Fruit fly (Drosophila melanogaster) whole organism, embryonic: ENCODE results near the gene CG46460.

Source experiments
- Atf6 ChIP-seq: fragments of 200-800 bp; sonication (Bioruptor generic); IDR thresholded peaks from 2 replicates; pipeline ENCODE4 v1.3.6; 2022; ENCODE audit warnings: missing biosample characterization, missing genetic modification characterization
- BEAF-32 ChIP-seq: fragments of 200-800 bp; sonication (Bioruptor generic); optimal IDR thresholded peaks from 3 replicates; lab custom pipeline; 2017; ENCODE audit warnings: missing biosample characterization, missing genetic modification characterization, mild to moderate bottlenecking, moderate library complexity, missing genetic modification reagents
- Bgb ChIP-seq: fragments of 200-800 bp; sonication (Bioruptor generic); IDR thresholded peaks from 2 replicates; pipeline ENCODE4 v1.3.6; 2022; ENCODE audit warnings: missing biosample characterization, missing genetic modification characterization; ENCODE audit not compliant: partially characterized antibody
- CG1024 ChIP-seq: fragments of 200-800 bp; sonication (Bioruptor generic); IDR thresholded peaks from 2 replicates; pipeline ENCODE4 v1.3.6; 2022; ENCODE audit warnings: missing biosample characterization, missing genetic modification characterization
- CG10321 ChIP-seq: fragments of 200-800 bp; sonication (Bioruptor generic); IDR thresholded peaks from 2 replicates; pipeline ENCODE4 v1.3.6; 2022; ENCODE audit warnings: missing biosample characterization, missing genetic modification characterization
- CG10431 ChIP-seq: fragments of 200-800 bp; sonication (Bioruptor generic); optimal IDR thresholded peaks from 3 replicates; lab custom pipeline; 2018; ENCODE audit warnings: missing biosample characterization, mild to moderate bottlenecking, missing genetic modification characterization
- CG10654 ChIP-seq: fragments of 200-800 bp; sonication (Bioruptor generic); optimal IDR thresholded peaks from 2 replicates; lab custom pipeline; 2016; ENCODE audit warnings: missing biosample characterization, missing genetic modification characterization
- CG11093 ChIP-seq: fragments of 200-800 bp; sonication (Bioruptor generic); IDR thresholded peaks from 3 replicates; pipeline ENCODE4 v1.3.6; 2022; ENCODE audit warnings: missing biosample characterization, missing genetic modification characterization
- CG13894 ChIP-seq: fragments of 200-800 bp; sonication (Bioruptor generic); optimal IDR thresholded peaks from 3 replicates; lab custom pipeline; 2018; ENCODE audit warnings: missing biosample characterization, mild to moderate bottlenecking, missing genetic modification characterization, moderate library complexity
- CG15073 ChIP-seq: fragments of 200-800 bp; sonication (Bioruptor generic); optimal IDR thresholded peaks from 2 replicates; lab custom pipeline; 2016; ENCODE audit warnings: missing biosample characterization, missing genetic modification characterization
- CG16813 ChIP-seq: fragments of 200-800 bp; sonication (Bioruptor generic); IDR thresholded peaks from 3 replicates; pipeline ENCODE4 v1.3.6; 2022; ENCODE audit warnings: missing biosample characterization, missing genetic modification characterization; ENCODE audit not compliant: partially characterized antibody
- CG16863 ChIP-seq: fragments of 200-800 bp; sonication (Bioruptor generic); optimal IDR thresholded peaks from 3 replicates; lab custom pipeline; 2016; ENCODE audit warnings: missing biosample characterization, missing genetic modification characterization
- CG17186 ChIP-seq: fragments of 200-800 bp; sonication (Bioruptor generic); optimal IDR thresholded peaks from 3 replicates; lab custom pipeline; 2017; ENCODE audit warnings: missing biosample characterization, missing genetic modification reagents, missing genetic modification characterization
- CG17612 ChIP-seq: fragments of 200-800 bp; sonication (Bioruptor generic); IDR thresholded peaks from 2 replicates; pipeline ENCODE4 v1.3.6; 2022; ENCODE audit warnings: missing biosample characterization, missing genetic modification characterization
- CG17829 ChIP-seq: fragments of 200-800 bp; optimal IDR thresholded peaks from 2 replicates; lab custom pipeline; 2019; ENCODE audit warnings: missing biosample characterization, mild to moderate bottlenecking, missing genetic modification characterization, moderate library complexity
- CG18262 ChIP-seq: fragments of 200-800 bp; optimal IDR thresholded peaks from 3 replicates; lab custom pipeline; 2019; ENCODE audit warnings: missing biosample characterization, mild to moderate bottlenecking, missing genetic modification characterization, moderate library complexity
- CG2116 ChIP-seq: fragments of 200-800 bp; sonication (Bioruptor generic); optimal IDR thresholded peaks from 3 replicates; lab custom pipeline; 2018; ENCODE audit warnings: missing biosample characterization, mild to moderate bottlenecking, missing genetic modification characterization
- CG2712 ChIP-seq: fragments of 200-800 bp; optimal IDR thresholded peaks from 3 replicates; lab custom pipeline; 2019; ENCODE audit warnings: missing biosample characterization, mild to moderate bottlenecking, missing genetic modification characterization, moderate library complexity
- CG2875 ChIP-seq: fragments of 200-800 bp; sonication (Bioruptor generic); optimal IDR thresholded peaks from 2 replicates; lab custom pipeline; 2017; ENCODE audit warnings: missing biosample characterization, mild to moderate bottlenecking, missing genetic modification characterization, missing genetic modification reagents
- CG30020 ChIP-seq: fragments of 200-800 bp; optimal IDR thresholded peaks from 2 replicates; lab custom pipeline; 2019; ENCODE audit warnings: missing biosample characterization, mild to moderate bottlenecking, missing genetic modification characterization, moderate library complexity
- CG34422 ChIP-seq: fragments of 200-800 bp; sonication (Bioruptor generic); IDR thresholded peaks from 3 replicates; pipeline ENCODE4 v1.3.6; 2022; ENCODE audit warnings: missing biosample characterization, missing genetic modification characterization
- CG3995 ChIP-seq: fragments of 200-800 bp; sonication (Bioruptor generic); optimal IDR thresholded peaks from 3 replicates; lab custom pipeline; 2016; ENCODE audit warnings: missing biosample characterization, missing genetic modification characterization
- CG6254 ChIP-seq: fragments of 200-800 bp; sonication (Bioruptor generic); optimal IDR thresholded peaks from 3 replicates; lab custom pipeline; 2017; ENCODE audit warnings: mild to moderate bottlenecking, missing biosample characterization, missing genetic modification reagents, missing genetic modification characterization
- Chrac-16 ChIP-seq: fragments of 200-800 bp; sonication (Bioruptor generic); optimal IDR thresholded peaks from 3 replicates; lab custom pipeline; 2016; ENCODE audit warnings: missing biosample characterization, missing genetic modification characterization
- Dad ChIP-seq: fragments of 200-800 bp; sonication (Bioruptor generic); optimal IDR thresholded peaks from 3 replicates; lab custom pipeline; 2016; ENCODE audit warnings: missing biosample characterization, missing genetic modification characterization
- Dll ChIP-seq: fragments of 200-800 bp; sonication (Bioruptor generic); IDR thresholded peaks from 4 replicates; pipeline ENCODE4 v1.3.6; 2022; ENCODE audit warnings: missing biosample characterization, missing genetic modification characterization; ENCODE audit not compliant: partially characterized antibody
- E2f2 ChIP-seq: fragments of 200-800 bp; sonication (Bioruptor generic); IDR thresholded peaks from 2 replicates; pipeline ENCODE4 v1.3.6; 2022; ENCODE audit warnings: missing biosample characterization, missing genetic modification characterization
- Ets65A ChIP-seq: fragments of 200-800 bp; sonication (Bioruptor generic); peaks from one replicate; lab custom pipeline; 2016; ENCODE audit warnings: missing biosample characterization, missing genetic modification characterization
- Fer2 ChIP-seq: fragments of 200-800 bp; sonication (Bioruptor generic); optimal IDR thresholded peaks from 2 replicates; lab custom pipeline; 2018; ENCODE audit warnings: missing biosample characterization, mild to moderate bottlenecking, missing genetic modification characterization, moderate library complexity
- Kr ChIP-seq: fragments of 200-800 bp; sonication (Bioruptor generic); optimal IDR thresholded peaks from 2 replicates; lab custom pipeline; 2017; ENCODE audit warnings: missing biosample characterization, mild to moderate bottlenecking, missing genetic modification characterization
- Lim3 ChIP-seq: fragments of 200-800 bp; sonication (Bioruptor generic); IDR thresholded peaks from 2 replicates; pipeline ENCODE4 v1.3.6; 2022; ENCODE audit warnings: missing biosample characterization, missing genetic modification characterization
- Opbp ChIP-seq: fragments of 200-800 bp; sonication (Bioruptor generic); IDR thresholded peaks from 3 replicates; pipeline ENCODE4 v1.3.6; 2022; ENCODE audit warnings: missing biosample characterization, missing genetic modification characterization; ENCODE audit not compliant: partially characterized antibody
- Pdp1 ChIP-seq, 2 experiments: fragments of 200-800 bp; sonication (Bioruptor generic); optimal IDR thresholded peaks; 3 replicates each; lab custom pipeline; 2016; ENCODE audit warnings: missing biosample characterization in 2 of 2, missing genetic modification characterization in 2 of 2, mild to moderate bottlenecking in 1 of 2, moderate library complexity in 1 of 2
- Sry-δ ChIP-seq: fragments of 200-800 bp; sonication (Bioruptor generic); optimal IDR thresholded peaks from 2 replicates; lab custom pipeline; 2016; ENCODE audit warnings: missing biosample characterization, missing genetic modification characterization
- Stat92E ChIP-seq, 3 experiments: fragments of >200 bp in 2 of 3; fragments of 200-800 bp in 1 of 3; sonication (Bioruptor generic) in 1 of 3; optimal IDR thresholded peaks; 2 replicates each; lab custom pipeline; 2017 to 2019; ENCODE audit warnings: missing biosample characterization in 3 of 3, missing genetic modification characterization in 3 of 3, mild to moderate bottlenecking in 1 of 3, moderate library complexity in 1 of 3
- ap ChIP-seq: fragments of 200-800 bp; sonication (Bioruptor generic); IDR thresholded peaks from 2 replicates; pipeline ENCODE4 v1.3.6; 2022; ENCODE audit warnings: missing biosample characterization, missing genetic modification characterization
- bab2 ChIP-seq: fragments of 200-800 bp; sonication (Bioruptor generic); optimal IDR thresholded peaks from 2 replicates; lab custom pipeline; 2016; ENCODE audit warnings: missing biosample characterization, missing genetic modification characterization
- br ChIP-seq: fragments of >200 bp; optimal IDR thresholded peaks from 2 replicates; lab custom pipeline; 2017
- gcm2 ChIP-seq: fragments of 200-800 bp; sonication (Bioruptor generic); optimal IDR thresholded peaks from 2 replicates; lab custom pipeline; 2016; ENCODE audit warnings: missing biosample characterization, missing genetic modification characterization
- jigr1 ChIP-seq: fragments of 200-800 bp; sonication (Bioruptor generic); IDR thresholded peaks from 3 replicates; pipeline ENCODE4 v1.3.6; 2022; ENCODE audit warnings: missing biosample characterization, missing genetic modification characterization
- knrl ChIP-seq: fragments of 200-800 bp; sonication (Bioruptor generic); IDR thresholded peaks from 3 replicates; pipeline ENCODE4 v1.3.6; 2022; ENCODE audit warnings: missing biosample characterization, missing genetic modification characterization; ENCODE audit not compliant: partially characterized antibody
- lov ChIP-seq, 2 experiments: fragments of 200-800 bp in 1 of 2; fragments of >200 bp in 1 of 2; sonication (Bioruptor generic) in 1 of 2; IDR thresholded peaks in 1 of 2; optimal IDR thresholded peaks in 1 of 2; 2 replicates in 1 of 2; 3 replicates in 1 of 2; pipeline versions ENCODE4 v1.3.6 to Lab custom; 2017 to 2022; ENCODE audit warnings: missing biosample characterization in 1 of 2, missing genetic modification characterization in 1 of 2
- otp ChIP-seq: fragments of 200-800 bp; sonication (Bioruptor generic); IDR thresholded peaks from 3 replicates; pipeline ENCODE4, ENCODE4 v1.3.6; 2022; ENCODE audit warnings: missing biosample characterization, missing genetic modification characterization
- pho ChIP-seq: fragments of 200-800 bp; sonication (Bioruptor generic); optimal IDR thresholded peaks from 2 replicates; lab custom pipeline; 2016; ENCODE audit warnings: missing biosample characterization, missing genetic modification characterization
- psq ChIP-seq: fragments of 200-800 bp; sonication (Bioruptor generic); optimal IDR thresholded peaks from 2 replicates; lab custom pipeline; 2017; ENCODE audit warnings: missing biosample characterization, missing genetic modification characterization
- ranshi ChIP-seq: fragments of 200-800 bp; sonication (Bioruptor generic); IDR thresholded peaks from 2 replicates; pipeline ENCODE4 v1.3.6; 2022; ENCODE audit warnings: missing biosample characterization, missing genetic modification characterization
- sim ChIP-seq: fragments of 200-800 bp; sonication (Bioruptor generic); IDR thresholded peaks from 2 replicates; pipeline ENCODE4 v1.3.6; 2022; ENCODE audit warnings: missing biosample characterization, missing genetic modification characterization
- sob ChIP-seq: fragments of 200-800 bp; sonication (Bioruptor generic); IDR thresholded peaks from 2 replicates; pipeline ENCODE4 v1.3.6; 2022; ENCODE audit warnings: missing biosample characterization, missing genetic modification characterization
- tup ChIP-seq: fragments of 200-800 bp; sonication (Bioruptor generic); optimal IDR thresholded peaks from 2 replicates; lab custom pipeline; 2016; ENCODE audit warnings: missing biosample characterization, mild to moderate bottlenecking, missing genetic modification characterization, moderate library complexity
- wdn ChIP-seq: fragments of 200-800 bp; sonication (Bioruptor generic); IDR thresholded peaks from 2 replicates; pipeline ENCODE4 v1.3.6; 2022; ENCODE audit warnings: missing biosample characterization, missing genetic modification characterization

The CG46460 gene

dm6 chr3L:4254301-4254834 lies 27.3 kb upstream of the CG46460 start, which contains the start of the genes ago and CG1265 (continued):
- peak; percentile 66 for TF ChIP-seq E2f2 (GFP tag; lab: Robert Waterston, UW)
- TF ChIP-seq CG34422 (GFP tag; lab: Robert Waterston, UW) = peak; percentile 24; the same call in 2 of the 3 replicates
- TF ChIP-seq knrl (GFP tag; lab: Robert Waterston, UW) = 0 out of 3 replicates have a peak, but pooled peaks have one; percentile 30
- no peak for TF ChIP-seq CG17612 (GFP tag; lab: Robert Waterston, UW)
- no peak for TF ChIP-seq Stat92E (GFP tag; optimal IDR thresholded peaks at IDR 0.05; lab: Kevin White, UChicago)
- TF ChIP-seq br (lab: Kevin White, UChicago) = no peak
- peak; percentile 15; the same call in 1 of the 2 replicates for TF ChIP-seq sob (GFP tag; lab: Robert Waterston, UW)
- peak; percentile 32; the same call in 1 of the 2 replicates for TF ChIP-seq CG1024
- TF ChIP-seq CG13894 = no peak
- TF ChIP-seq CG15073 = no peak
- peak; percentile 6 for TF ChIP-seq CG2116
- no peak; the same call in 1 of the 2 replicates for TF ChIP-seq ap (GFP tag; lab: Robert Waterston, UW)
- TF ChIP-seq sim (GFP tag; lab: Robert Waterston, UW) = no peak
- no peak for TF ChIP-seq psq (GFP tag; lab: Kevin White, UChicago)
- peak; percentile 50 for TF ChIP-seq ranshi (GFP tag; lab: Robert Waterston, UW)
- TF ChIP-seq CG18262 = peak; percentile 65
- TF ChIP-seq Kr = no peak
- TF ChIP-seq Pdp1 (GFP tag; optimal IDR thresholded peaks at IDR 0.05; lab: Kevin White, UChicago) = no peak
- no peak for TF ChIP-seq lov (optimal IDR thresholded peaks at IDR 0.05; lab: Kevin White, UChicago)
- no peak for TF ChIP-seq lov (GFP tag; IDR thresholded peaks at IDR 0.05; lab: Robert Waterston, UW)
- peak; percentile 68 for TF ChIP-seq Sry-δ (GFP tag; lab: Kevin White, UChicago)
- TF ChIP-seq gcm2 = no peak
- peak; percentile 59; the same call in 2 of the 3 replicates for TF ChIP-seq CG16813 (GFP tag; lab: Robert Waterston, UW)
- TF ChIP-seq Opbp (GFP tag; lab: Robert Waterston, UW) = peak; percentile 43; the same call in 1 of the 3 replicates
- peak; percentile 47 for TF ChIP-seq CG30020
- TF ChIP-seq CG16863 (GFP tag; lab: Kevin White, UChicago) = no peak
- peak; percentile 67 for TF ChIP-seq BEAF-32 (GFP tag; lab: Kevin White, UChicago)
- no peak for TF ChIP-seq jigr1 (GFP tag; lab: Robert Waterston, UW)
- TF ChIP-seq CG10654 = peak; percentile 28
- TF ChIP-seq CG3995 (GFP tag; lab: Kevin White, UChicago) = peak; percentile 92
- TF ChIP-seq CG17186 (GFP tag; lab: Kevin White, UChicago) = no peak
- peak; percentile 69 for TF ChIP-seq CG2712
- no peak for TF ChIP-seq CG6254 (GFP tag; lab: Kevin White, UChicago)
- no peak for TF ChIP-seq CG2875 (GFP tag; lab: Kevin White, UChicago)
- no peak for TF ChIP-seq Bgb (GFP tag; lab: Robert Waterston, UW)
- TF ChIP-seq CG10321 (GFP tag; lab: Robert Waterston, UW) = no peak
- TF ChIP-seq CG10431 (GFP tag; lab: Kevin White, UChicago) = peak; percentile 33
- TF ChIP-seq CG17829 = peak; percentile 52
- TF ChIP-seq tup (GFP tag; lab: Kevin White, UChicago) = no peak
- TF ChIP-seq Dad (GFP tag; lab: Kevin White, UChicago) = no peak
- TF ChIP-seq bab2 = peak; percentile 27
- no peak for TF ChIP-seq wdn (GFP tag; lab: Robert Waterston, UW)
- TF ChIP-seq Ets65A (GFP tag; lab: Kevin White, UChicago) = peak; percentile 63
- no peak for TF ChIP-seq otp (GFP tag; lab: Robert Waterston, UW)
- TF ChIP-seq Fer2 (tag; lab: Kevin White, UChicago) = peak; percentile 19
- no peak for TF ChIP-seq CG11093 (GFP tag; lab: Robert Waterston, UW)
- TF ChIP-seq pho (GFP tag; lab: Kevin White, UChicago) = no peak
- TF ChIP-seq Dll = peak; percentile 39; the same call in 2 of the 4 replicates
- TF ChIP-seq Chrac-16 (GFP tag; lab: Kevin White, UChicago) = peak; percentile 32
- TF ChIP-seq Lim3 (GFP tag; lab: Robert Waterston, UW) = no peak
- no peak for TF ChIP-seq Atf6 (GFP tag; lab: Robert Waterston, UW)
